Worm (Caenorhabditis elegans): Measurements from ENCODE around the gene ZK688.11.

ce11 chrIII:7865238-7865761, 19.5 kb downstream of the ZK688.11 start, which contains the start of gene slc-17.3:
- TF ChIP-seq fos-1 (tag; optimal IDR thresholded peaks at IDR 0.05) (no peak), nhr-76 (tag; optimal IDR thresholded peaks at IDR 0.05) (no peak), unc-86 (tag; optimal IDR thresholded peaks at IDR 0.05) (no peak), fkh-10 (GFP tag; optimal IDR thresholded peaks at IDR 0.05) (no peak), unc-62 (GFP tag; optimal IDR thresholded peaks at IDR 0.05) (no peak), aly-2 (tag; optimal IDR thresholded peaks at IDR 0.05) (no peak), fkh-4 (tag; optimal IDR thresholded peaks at IDR 0.05; ENCODE audit: borderline replicate concordance) (no peak), aha-1 (tag; optimal IDR thresholded peaks at IDR 0.05) (no peak), mdl-1 (tag; optimal IDR thresholded peaks at IDR 0.05) (no peak), unc-130 (tag; optimal IDR thresholded peaks at IDR 0.05) (no peak), mep-1 (tag; optimal IDR thresholded peaks at IDR 0.05) (no peak), nhr-12 (tag; optimal IDR thresholded peaks at IDR 0.05) (no peak), sup-37 (GFP tag; optimal IDR thresholded peaks at IDR 0.05) (no peak)
